Worm (Caenorhabditis elegans) whole organism, late embryonic: ENCODE measurements around the gene srh-271.

Source experiments
- C38D4.7 ChIP-seq: fragments of 200-800 bp; sonication (Bioruptor generic); optimal IDR thresholded peaks from 2 replicates; lab custom pipeline; 2018; ENCODE audit warnings: mild to moderate bottlenecking, missing genetic modification characterization, moderate library complexity, missing compliant biosample characterization
- K02D7.2 ChIP-seq: sonication (generic microtip); optimal IDR thresholded peaks from 2 replicates; lab custom pipeline; 2017; ENCODE audit warnings: mild to moderate bottlenecking, missing genetic modification characterization, missing compliant biosample characterization
- K09A11.1 ChIP-seq: sonication (generic microtip); optimal IDR thresholded peaks from 2 replicates; lab custom pipeline; 2017; ENCODE audit warnings: antibody characterized with exemption, mild to moderate bottlenecking, missing genetic modification characterization, missing compliant biosample characterization; ENCODE audit not compliant: insufficient read depth
- T23F11.4 ChIP-seq: fragments of 200-800 bp; sonication (Bioruptor generic); optimal IDR thresholded peaks from 2 replicates; lab custom pipeline; 2018; ENCODE audit warnings: mild to moderate bottlenecking, missing genetic modification characterization, missing compliant biosample characterization
- Y22D7AL.16 ChIP-seq: sonication (generic microtip); optimal IDR thresholded peaks from 2 replicates; lab custom pipeline; 2016; ENCODE audit warnings: missing genetic modification characterization, missing compliant biosample characterization
- ahr-1 ChIP-seq: sonication (generic microtip); optimal IDR thresholded peaks from 2 replicates; lab custom pipeline; 2016; ENCODE audit warnings: missing genetic modification characterization, missing compliant biosample characterization
- ceh-14 ChIP-seq: sonication (generic microtip); optimal IDR thresholded peaks from 2 replicates; lab custom pipeline; 2016; ENCODE audit warnings: missing genotype, missing genetic modification characterization, missing compliant biosample characterization
- ceh-18 ChIP-seq: sonication (generic microtip); optimal IDR thresholded peaks from 2 replicates; lab custom pipeline; 2016; ENCODE audit warnings: missing genetic modification characterization, missing compliant biosample characterization
- ceh-30 ChIP-seq: fragments of 150-350 bp; optimal IDR thresholded peaks from 2 replicates; lab custom pipeline; 2014; ENCODE audit warnings: missing biosample characterization, missing genetic modification characterization
- ceh-31 ChIP-seq: sonication (generic microtip); optimal IDR thresholded peaks from 2 replicates; lab custom pipeline; 2016; ENCODE audit warnings: missing genetic modification characterization, missing compliant biosample characterization
- ceh-45 ChIP-seq: fragments of 200-800 bp; sonication (Bioruptor generic); IDR thresholded peaks from 2 replicates; pipeline ENCODE4 v1.3.6; 2022; ENCODE audit warnings: missing genetic modification reagents, missing genetic modification characterization, missing compliant biosample characterization
- ceh-48 ChIP-seq: sonication (generic microtip); optimal IDR thresholded peaks from 2 replicates; lab custom pipeline; 2016; ENCODE audit warnings: missing genetic modification characterization, inconsistent platforms, missing compliant biosample characterization
- ceh-6 ChIP-seq: fragments of 200-800 bp; sonication (Bioruptor generic); optimal IDR thresholded peaks from 2 replicates; lab custom pipeline; 2018; ENCODE audit warnings: mild to moderate bottlenecking, missing genetic modification characterization, missing compliant biosample characterization
- dmd-4 ChIP-seq: sonication (generic microtip); optimal IDR thresholded peaks from 2 replicates; lab custom pipeline; 2016; ENCODE audit warnings: borderline replicate concordance, missing genetic modification characterization, missing compliant biosample characterization
- elt-4 ChIP-seq: sonication (generic microtip); optimal IDR thresholded peaks from 2 replicates; lab custom pipeline; 2016; ENCODE audit warnings: missing genetic modification characterization, missing compliant biosample characterization
- fax-1 ChIP-seq: sonication (generic microtip); optimal IDR thresholded peaks from 2 replicates; lab custom pipeline; 2016; ENCODE audit warnings: missing genotype, missing genetic modification characterization, missing compliant biosample characterization
- fkh-10 ChIP-seq: fragments of 150-350 bp; optimal IDR thresholded peaks from 2 replicates; lab custom pipeline; 2014; ENCODE audit warnings: missing biosample characterization, missing genetic modification reagents, missing genetic modification characterization
- fkh-6 ChIP-seq: sonication (generic microtip); optimal IDR thresholded peaks from 2 replicates; lab custom pipeline; 2016; ENCODE audit warnings: missing genetic modification characterization, missing compliant biosample characterization
- gmeb-2 ChIP-seq: sonication (generic microtip); optimal IDR thresholded peaks from 2 replicates; lab custom pipeline; 2016; ENCODE audit warnings: missing genetic modification characterization, inconsistent platforms, missing compliant biosample characterization
- hlh-15 ChIP-seq: sonication (generic microtip); optimal IDR thresholded peaks from 2 replicates; lab custom pipeline; 2016; ENCODE audit warnings: missing genetic modification characterization, missing compliant biosample characterization
- lim-6 ChIP-seq: sonication (generic microtip); optimal IDR thresholded peaks from 2 replicates; lab custom pipeline; 2016; ENCODE audit warnings: missing genetic modification characterization, missing compliant biosample characterization
- lin-11 ChIP-seq: fragments of 200-800 bp; sonication (Bioruptor generic); optimal IDR thresholded peaks from 2 replicates; lab custom pipeline; 2018; ENCODE audit warnings: mild to moderate bottlenecking, missing genetic modification characterization, missing compliant biosample characterization
- nhr-11 ChIP-seq: fragments of 150-350 bp; optimal IDR thresholded peaks from 2 replicates; lab custom pipeline; 2014; ENCODE audit warnings: missing biosample characterization, missing genetic modification characterization
- nhr-232 ChIP-seq: sonication (generic microtip); optimal IDR thresholded peaks from 2 replicates; lab custom pipeline; 2016; ENCODE audit warnings: missing genetic modification characterization, missing compliant biosample characterization
- pag-3 ChIP-seq: sonication (generic microtip); optimal IDR thresholded peaks from 2 replicates; lab custom pipeline; 2016; ENCODE audit warnings: missing compliant biosample characterization, missing genetic modification characterization, borderline replicate concordance
- pax-1 ChIP-seq: fragments of 150-350 bp; optimal IDR thresholded peaks from 2 replicates; lab custom pipeline; 2014; ENCODE audit warnings: missing biosample characterization, missing genetic modification characterization
- pha-4 ChIP-seq: fragments of 150-350 bp; optimal IDR thresholded peaks from 2 replicates; lab custom pipeline; 2018; ENCODE audit warnings: missing biosample characterization, missing genetic modification reagents, missing genetic modification characterization
- pqm-1 ChIP-seq: sonication (generic microtip); optimal IDR thresholded peaks from 2 replicates; lab custom pipeline; 2016; ENCODE audit warnings: missing genetic modification characterization, missing compliant biosample characterization
- pros-1 ChIP-seq: fragments of 150-350 bp; optimal IDR thresholded peaks from 2 replicates; lab custom pipeline; 2014; ENCODE audit warnings: missing biosample characterization, missing genetic modification reagents, missing genetic modification characterization
- ref-2 ChIP-seq: sonication (generic microtip); optimal IDR thresholded peaks from 2 replicates; lab custom pipeline; 2016; ENCODE audit warnings: missing genetic modification characterization, missing compliant biosample characterization
- rnt-1 ChIP-seq: sonication (generic microtip); optimal IDR thresholded peaks from 2 replicates; lab custom pipeline; 2016; ENCODE audit warnings: missing genetic modification characterization, missing compliant biosample characterization
- sox-2 ChIP-seq: fragments of 200-800 bp; sonication (Bioruptor generic); IDR thresholded peaks from 2 replicates; pipeline ENCODE4 v1.3.6; 2022; ENCODE audit warnings: missing genetic modification reagents, missing genetic modification characterization, missing compliant biosample characterization
- syd-9 ChIP-seq: sonication (generic microtip); optimal IDR thresholded peaks from 2 replicates; lab custom pipeline; 2016; ENCODE audit warnings: mild to moderate bottlenecking, missing genetic modification characterization, moderate library complexity, missing compliant biosample characterization
- tbx-2 ChIP-seq: sonication (generic microtip); optimal IDR thresholded peaks from 2 replicates; lab custom pipeline; 2016; ENCODE audit warnings: missing genetic modification characterization, missing compliant biosample characterization
- tbx-7 ChIP-seq: sonication (generic microtip); optimal IDR thresholded peaks from 2 replicates; lab custom pipeline; 2016; ENCODE audit warnings: missing genotype, missing genetic modification characterization, missing compliant biosample characterization
- ttx-3 ChIP-seq: sonication (generic microtip); optimal IDR thresholded peaks from 2 replicates; lab custom pipeline; 2016; ENCODE audit warnings: missing genetic modification reagents, missing genetic modification characterization, missing compliant biosample characterization
- unc-86 ChIP-seq: sonication (generic microtip); optimal IDR thresholded peaks from 2 replicates; lab custom pipeline; 2016; ENCODE audit warnings: missing genetic modification characterization, missing compliant biosample characterization
- ztf-16 ChIP-seq: sonication (generic microtip); optimal IDR thresholded peaks from 2 replicates; lab custom pipeline; 2017; ENCODE audit warnings: missing genetic modification characterization, missing compliant biosample characterization

srh-271 gene

DNA sequence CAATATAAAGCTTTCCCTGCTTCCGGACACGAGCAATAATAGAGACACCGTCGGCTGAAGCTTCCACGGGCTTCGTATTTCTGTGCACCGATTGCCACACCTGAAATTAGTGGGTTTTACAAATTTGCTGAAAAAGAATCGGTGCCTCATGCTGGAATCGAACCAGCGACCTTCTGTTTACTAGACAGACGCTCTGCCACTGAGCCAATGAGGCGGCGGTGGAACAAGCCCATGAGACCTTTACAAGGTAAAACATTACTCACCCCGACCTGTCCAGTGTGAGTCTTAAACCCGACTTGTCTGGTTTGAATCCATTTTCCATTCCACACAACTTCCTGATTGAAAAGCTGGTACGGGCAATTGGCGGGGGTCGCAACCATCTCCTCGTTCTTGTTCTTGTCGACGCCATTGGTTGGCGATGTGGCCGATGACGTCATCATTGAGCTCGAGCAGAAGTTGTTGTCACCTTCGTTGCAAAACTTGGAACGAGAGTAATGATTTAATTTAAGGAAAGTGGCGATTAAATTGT, 42.8 kb upstream of the srh-271 start, which contains the start of gene ndx-2:
Gene ndx-2 (minus strand): TSS at position 479 of the 529 bp plus-strand sequence.
- no peak for TF ChIP-seq elt-4 (tag; lab: Kevin White, UChicago)
- no peak for TF ChIP-seq Y22D7AL.16 (tag; lab: Kevin White, UChicago)
- TF ChIP-seq sox-2 (GFP tag; lab: Robert Waterston, UW), result no peak
- TF ChIP-seq fkh-10 (GFP tag; lab: Kevin White, UChicago), result no peak
- TF ChIP-seq ceh-45, result no peak
- TF ChIP-seq ceh-48 (tag; lab: Kevin White, UChicago), result no peak
- no peak for TF ChIP-seq gmeb-2 (tag; lab: Kevin White, UChicago)
- TF ChIP-seq pros-1, result no peak
- no peak for TF ChIP-seq ceh-18
- no peak for TF ChIP-seq ttx-3 (tag; lab: Kevin White, UChicago)
- TF ChIP-seq ceh-31, result no peak
- TF ChIP-seq lim-6 (tag; lab: Kevin White, UChicago), result no peak
- no peak for TF ChIP-seq tbx-2 (tag; lab: Kevin White, UChicago)
- TF ChIP-seq dmd-4 (tag; lab: Kevin White, UChicago), result no peak
- no peak for TF ChIP-seq ztf-16 (tag; lab: Kevin White, UChicago)
- TF ChIP-seq pax-1 (tag; lab: Kevin White, UChicago), result no peak
- no peak for TF ChIP-seq fkh-6 (tag; lab: Kevin White, UChicago)
- TF ChIP-seq rnt-1 (tag; lab: Kevin White, UChicago), result no peak
- TF ChIP-seq nhr-232, result no peak
- no peak for TF ChIP-seq K02D7.2

DNA sequence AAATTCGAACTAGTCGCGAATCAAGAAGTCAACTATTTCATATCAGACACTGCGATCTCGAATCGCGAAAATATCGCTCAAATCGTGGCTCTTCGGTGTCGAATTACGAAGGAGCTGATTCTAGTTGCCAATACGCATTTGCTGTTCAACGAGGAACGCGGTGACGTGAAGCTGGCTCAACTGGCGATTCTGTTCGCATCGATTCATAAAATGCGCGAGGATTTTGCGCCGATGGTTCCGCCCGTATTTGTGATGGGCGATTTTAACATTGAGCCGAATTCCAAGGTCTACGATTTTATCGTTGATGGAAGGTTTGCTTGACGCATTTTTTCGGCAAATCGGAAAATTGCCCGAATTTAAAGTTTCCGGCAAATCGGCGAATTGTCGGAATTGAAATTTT, 38.7 kb upstream of the srh-271 start:
- TF ChIP-seq C38D4.7 (GFP tag; lab: Kevin White, UChicago), result no peak
- TF ChIP-seq ceh-6 (GFP tag; lab: Kevin White, UChicago), result no peak
- TF ChIP-seq fax-1 (tag; lab: Kevin White, UChicago), result no peak
- TF ChIP-seq ttx-3 (tag; lab: Kevin White, UChicago), result no peak
- TF ChIP-seq ceh-14 (tag; lab: Kevin White, UChicago), result no peak
- TF ChIP-seq sox-2 (GFP tag; lab: Robert Waterston, UW), result no peak
- TF ChIP-seq ceh-31, result no peak
- no peak for TF ChIP-seq ceh-30 (tag; lab: Kevin White, UChicago)
- TF ChIP-seq unc-86 (tag; lab: Kevin White, UChicago), result no peak
- no peak for TF ChIP-seq T23F11.4
- TF ChIP-seq syd-9 (tag; lab: Kevin White, UChicago), result no peak
- TF ChIP-seq gmeb-2 (tag; lab: Kevin White, UChicago), result no peak
- TF ChIP-seq hlh-15 (tag; lab: Kevin White, UChicago), result no peak
- no peak for TF ChIP-seq tbx-7 (tag; lab: Kevin White, UChicago)
- no peak for TF ChIP-seq nhr-232
- no peak for TF ChIP-seq ref-2 (tag; lab: Kevin White, UChicago)
- TF ChIP-seq, all 69 proteins: peak for 0

DNA sequence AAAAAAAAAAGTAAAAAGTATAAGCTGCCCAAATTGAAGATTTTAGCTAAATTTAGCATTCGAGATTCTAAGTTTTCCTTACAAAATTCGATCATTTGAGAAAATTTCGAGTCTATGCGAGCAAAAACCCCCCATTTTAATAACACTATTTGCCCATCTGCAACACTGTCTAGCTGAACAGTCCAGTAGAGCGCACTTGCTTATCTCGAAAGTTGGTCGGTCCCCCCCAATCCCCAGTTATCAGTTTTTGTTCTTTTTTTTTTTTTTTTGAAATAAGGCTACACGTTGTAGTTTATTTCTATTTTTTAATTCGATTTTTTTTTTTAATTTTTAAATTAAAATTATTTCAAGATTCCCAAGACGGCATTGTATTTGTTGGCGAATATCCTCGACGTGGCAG, 35.9 kb upstream of the srh-271 start:
- no peak for TF ChIP-seq elt-4 (tag; lab: Kevin White, UChicago)
- TF ChIP-seq lin-11 (tag; lab: Kevin White, UChicago), result no peak
- TF ChIP-seq ceh-18, result no peak
- TF ChIP-seq pqm-1 (tag; lab: Kevin White, UChicago), result no peak
- TF ChIP-seq dmd-4 (tag; lab: Kevin White, UChicago), result no peak
- no peak for TF ChIP-seq nhr-11 (tag; lab: Kevin White, UChicago)
- no peak for TF ChIP-seq lim-6 (tag; lab: Kevin White, UChicago)
- no peak for TF ChIP-seq fkh-10 (GFP tag; lab: Kevin White, UChicago)
- TF ChIP-seq ref-2 (tag; lab: Kevin White, UChicago), result no peak
- TF ChIP-seq tbx-7 (tag; lab: Kevin White, UChicago), result no peak
- no peak for TF ChIP-seq sox-2 (GFP tag; lab: Robert Waterston, UW)
- TF ChIP-seq hlh-15 (tag; lab: Kevin White, UChicago), result no peak
- no peak for TF ChIP-seq gmeb-2 (tag; lab: Kevin White, UChicago)
- no peak for TF ChIP-seq T23F11.4
- TF ChIP-seq pag-3 (tag; lab: Kevin White, UChicago), result no peak
- TF ChIP-seq pha-4 (tag; lab: Kevin White, UChicago), result no peak
- no peak for TF ChIP-seq ahr-1 (tag; lab: Kevin White, UChicago)
- TF ChIP-seq K09A11.1 (tag; lab: Kevin White, UChicago), result no peak
